Worm (Caenorhabditis elegans): ENCODE measurements around the gene eif-3.D.
"Not testable (repeated sequence)": the region's sequence is repeated elsewhere in the genome, so short reads cannot be mapped to it uniquely, and the experiment has no call there.

eif-3.D gene

ce11 chrIII:8996686-8997085 is 25.3 kb upstream of the eif-3.D start, which contains the start of gene skat-1:
Gene skat-1, minus strand, starts transcription at chrIII:8996786.
- TF ChIP-seq ceh-6 (GFP tag; optimal IDR thresholded peaks at IDR 0.05) (no peak), tbx-7 (tag; optimal IDR thresholded peaks at IDR 0.05) (no peak), eyg-1 (tag; optimal IDR thresholded peaks at IDR 0.05) (no peak), K02D7.2 (tag; optimal IDR thresholded peaks at IDR 0.05) (no peak), pag-3 (tag; optimal IDR thresholded peaks at IDR 0.05; ENCODE audit: borderline replicate concordance) (no peak), syd-9 (tag; optimal IDR thresholded peaks at IDR 0.05) (no peak), sox-2 (GFP tag; IDR thresholded peaks at IDR 0.05) (no peak), ceh-45 (GFP tag; IDR thresholded peaks at IDR 0.05) (no peak), ztf-16 (tag; optimal IDR thresholded peaks at IDR 0.05) (no peak), hlh-6 (tag; optimal IDR thresholded peaks at IDR 0.05) (no peak), pros-1 (tag; optimal IDR thresholded peaks at IDR 0.05) (no peak), unc-86 (tag; optimal IDR thresholded peaks at IDR 0.05) (no peak), pat-9 (tag; optimal IDR thresholded peaks at IDR 0.05) (no peak), ahr-1 (tag; optimal IDR thresholded peaks at IDR 0.05) (no peak)

DNA sequence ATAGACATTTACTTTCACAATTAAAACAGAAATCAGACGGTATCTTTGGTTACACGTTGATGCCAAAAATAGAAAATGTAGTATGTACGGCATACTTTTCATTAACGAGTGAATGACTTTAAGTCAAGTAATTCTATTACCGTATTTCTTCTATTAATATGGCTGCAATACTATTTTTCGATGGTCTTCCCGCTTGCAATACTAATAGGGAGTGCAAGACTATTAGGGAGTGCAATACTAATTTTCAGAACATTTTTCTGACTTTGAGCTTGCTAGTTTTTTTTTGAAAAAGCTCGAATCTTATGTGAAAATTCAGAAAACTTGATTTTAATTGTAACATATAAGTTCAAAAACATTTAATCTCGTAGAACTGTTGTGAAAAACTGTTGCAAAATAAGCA is 18.4 kb upstream of the eif-3.D start, which contains the start of gene R08D7.7:
R08D7.7 (plus strand) TSS at position 301 of the 400 bp plus-strand sequence.
- TF ChIP-seq ceh-19 (GFP tag; optimal IDR thresholded peaks at IDR 0.05); sdc-2 (tag; optimal IDR thresholded peaks at IDR 0.05); C38D4.7 (GFP tag; optimal IDR thresholded peaks at IDR 0.05): not testable (repeated sequence)

ce11 chrIII:8988544-8988943 is 17.2 kb upstream of the eif-3.D start:
- TF ChIP-seq ceh-22 (tag; optimal IDR thresholded peaks at IDR 0.05) = no peak
- no peak for TF ChIP-seq madf-2 (tag; optimal IDR thresholded peaks at IDR 0.05)
- TF ChIP-seq lim-6 (tag; optimal IDR thresholded peaks at IDR 0.05) = no peak
- TF ChIP-seq nhr-11 (tag; optimal IDR thresholded peaks at IDR 0.05) = no peak
- TF ChIP-seq ceh-45 (GFP tag; IDR thresholded peaks at IDR 0.05) = no peak
- no peak for TF ChIP-seq ttx-3 (tag; optimal IDR thresholded peaks at IDR 0.05)
- TF ChIP-seq C38D4.7 (GFP tag; optimal IDR thresholded peaks at IDR 0.05) = no peak
- no peak for TF ChIP-seq F13H6.1 (tag; optimal IDR thresholded peaks at IDR 0.05)
- TF ChIP-seq tbx-2 (tag; optimal IDR thresholded peaks at IDR 0.05) = no peak
- TF ChIP-seq sox-4 (tag; optimal IDR thresholded peaks at IDR 0.05) = no peak
- TF ChIP-seq hlh-8 (tag; optimal IDR thresholded peaks at IDR 0.05) = no peak
- no peak for TF ChIP-seq tbx-7 (tag; optimal IDR thresholded peaks at IDR 0.05)

DNA sequence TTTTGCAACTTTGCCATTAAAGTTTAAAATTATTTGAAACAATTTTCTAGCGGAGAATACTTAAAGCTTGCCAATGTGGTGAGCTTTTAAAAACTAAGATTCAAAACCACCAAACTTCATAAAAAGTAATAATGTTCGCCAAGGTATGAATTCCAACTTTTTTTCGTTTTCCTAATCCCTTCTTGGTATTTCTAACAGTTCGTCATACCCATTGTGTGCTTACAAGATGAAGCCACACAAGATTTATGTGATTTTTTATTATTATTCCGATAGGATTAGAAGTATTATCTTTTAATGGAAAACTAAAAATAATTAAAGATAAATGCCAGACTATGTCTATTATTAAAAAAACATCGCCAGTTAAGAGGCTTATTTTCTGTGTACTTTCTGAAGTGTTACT is 16.7 kb upstream of the eif-3.D start:
- TF ChIP-seq ceh-14 (tag; optimal IDR thresholded peaks at IDR 0.05) = no peak
- TF ChIP-seq che-1 (tag; optimal IDR thresholded peaks at IDR 0.05) = no peak
- TF ChIP-seq pax-1 (tag; optimal IDR thresholded peaks at IDR 0.05) = no peak
- TF ChIP-seq elt-2 (tag; optimal IDR thresholded peaks at IDR 0.05) = no peak
- TF ChIP-seq ceh-31 (tag; optimal IDR thresholded peaks at IDR 0.05) = no peak
- no peak for TF ChIP-seq C08G9.2 (tag; optimal IDR thresholded peaks at IDR 0.05)
- TF ChIP-seq sox-4 (tag; optimal IDR thresholded peaks at IDR 0.05) = no peak
- TF ChIP-seq ama-1 (optimal IDR thresholded peaks at IDR 0.05) = no peak
- no peak for TF ChIP-seq ceh-48 (tag; optimal IDR thresholded peaks at IDR 0.05)
- no peak for TF ChIP-seq Y22D7AL.16 (tag; optimal IDR thresholded peaks at IDR 0.05)
- TF ChIP-seq pat-9 (tag; optimal IDR thresholded peaks at IDR 0.05) = no peak
- TF ChIP-seq pha-2 (tag; optimal IDR thresholded peaks at IDR 0.05) = no peak
- TF ChIP-seq ceh-22 (tag; optimal IDR thresholded peaks at IDR 0.05) = no peak
- TF ChIP-seq unc-42 (tag; optimal IDR thresholded peaks at IDR 0.05) = no peak
- no peak for TF ChIP-seq hlh-13 (GFP tag; optimal IDR thresholded peaks at IDR 0.05)
- no peak for TF ChIP-seq ceh-18 (tag; optimal IDR thresholded peaks at IDR 0.05)
- TF ChIP-seq ahr-1 (tag; optimal IDR thresholded peaks at IDR 0.05) = no peak
- TF ChIP-seq syd-9 (tag; optimal IDR thresholded peaks at IDR 0.05) = no peak
- no peak for TF ChIP-seq tbx-2 (tag; optimal IDR thresholded peaks at IDR 0.05)
- no peak for TF ChIP-seq unc-86 (tag; optimal IDR thresholded peaks at IDR 0.05)

Measured in whole organism, late embryonic.